Fruit fly (Drosophila melanogaster) whole organism, embryonic: ENCODE data around the gene CG17343.
A peak's percentile ranks its signal among the peaks of the same experiment; 100 is the strongest.

Experiments
- Ada2b ChIP-seq: fragments of 200-800 bp; sonication (Bioruptor generic); IDR thresholded peaks from 2 replicates; pipeline ENCODE4 v1.3.6; 2022; ENCODE audit warnings: missing biosample characterization, missing genetic modification characterization
- CG10209 ChIP-seq: fragments of 200-800 bp; sonication (Bioruptor generic); optimal IDR thresholded peaks from 3 replicates; lab custom pipeline; 2017; ENCODE audit warnings: missing biosample characterization, mild to moderate bottlenecking, missing genetic modification characterization, missing genetic modification reagents
- CG11093 ChIP-seq: fragments of 200-800 bp; sonication (Bioruptor generic); IDR thresholded peaks from 3 replicates; pipeline ENCODE4 v1.3.6; 2022; ENCODE audit warnings: missing biosample characterization, missing genetic modification characterization
- CG12236 ChIP-seq: fragments of 200-800 bp; sonication (Bioruptor generic); optimal IDR thresholded peaks from 2 replicates; lab custom pipeline; 2016; ENCODE audit warnings: missing biosample characterization, missing genetic modification characterization
- CG12769 ChIP-seq: fragments of 200-800 bp; sonication (Bioruptor generic); optimal IDR thresholded peaks from 2 replicates; lab custom pipeline; 2019; ENCODE audit warnings: missing biosample characterization, mild to moderate bottlenecking, missing genetic modification characterization, moderate library complexity
- CG12942 ChIP-seq: fragments of 200-800 bp; sonication (Bioruptor generic); optimal IDR thresholded peaks from 3 replicates; lab custom pipeline; 2016; ENCODE audit warnings: missing biosample characterization, missing genetic modification characterization
- CG17802 ChIP-seq: fragments of 200-800 bp; sonication (Bioruptor generic); optimal IDR thresholded peaks from 2 replicates; lab custom pipeline; 2018; ENCODE audit warnings: missing biosample characterization, mild to moderate bottlenecking, missing genetic modification characterization, moderate library complexity
- CG18764 ChIP-seq: fragments of 200-800 bp; sonication (Bioruptor generic); optimal IDR thresholded peaks from 3 replicates; lab custom pipeline; 2016; ENCODE audit warnings: missing biosample characterization, missing genetic modification characterization
- CG2712 ChIP-seq: fragments of 200-800 bp; optimal IDR thresholded peaks from 3 replicates; lab custom pipeline; 2019; ENCODE audit warnings: missing biosample characterization, mild to moderate bottlenecking, missing genetic modification characterization, moderate library complexity
- CG2875 ChIP-seq: fragments of 200-800 bp; sonication (Bioruptor generic); optimal IDR thresholded peaks from 2 replicates; lab custom pipeline; 2017; ENCODE audit warnings: missing biosample characterization, mild to moderate bottlenecking, missing genetic modification characterization, missing genetic modification reagents
- CG33213 ChIP-seq: fragments of 200-800 bp; sonication (Bioruptor generic); optimal IDR thresholded peaks from 3 replicates; lab custom pipeline; 2016; ENCODE audit warnings: missing biosample characterization, missing genetic modification characterization
- CG3838 ChIP-seq: fragments of 200-800 bp; sonication (Bioruptor generic); optimal IDR thresholded peaks from 3 replicates; lab custom pipeline; 2016; ENCODE audit warnings: missing biosample characterization, missing genetic modification characterization
- CG3847 ChIP-seq: fragments of 200-800 bp; sonication (Bioruptor generic); IDR thresholded peaks from 2 replicates; pipeline ENCODE4 v1.3.6; 2022; ENCODE audit warnings: missing biosample characterization, missing genetic modification characterization
- CG5245 ChIP-seq: fragments of 200-800 bp; sonication (Bioruptor generic); optimal IDR thresholded peaks from 3 replicates; lab custom pipeline; 2016; ENCODE audit warnings: missing biosample characterization, missing genetic modification characterization
- CG6791 ChIP-seq: fragments of 200-800 bp; sonication (Bioruptor generic); IDR thresholded peaks from 3 replicates; pipeline ENCODE4 v1.3.6; 2022; ENCODE audit warnings: missing biosample characterization, missing genetic modification characterization; ENCODE audit not compliant: partially characterized antibody
- CG6854 ChIP-seq: fragments of 200-800 bp; sonication (Bioruptor generic); optimal IDR thresholded peaks from 3 replicates; lab custom pipeline; 2017; ENCODE audit warnings: missing biosample characterization, mild to moderate bottlenecking, missing genetic modification characterization
- CG7839 ChIP-seq: fragments of 200-800 bp; sonication (Bioruptor generic); optimal IDR thresholded peaks from 3 replicates; lab custom pipeline; 2018; ENCODE audit warnings: missing biosample characterization, mild to moderate bottlenecking, missing genetic modification characterization, moderate library complexity
- CG8290 ChIP-seq, 3 experiments: fragments of 200-800 bp; sonication (Bioruptor generic); optimal IDR thresholded peaks; 2 replicates each; lab custom pipeline; 2016 to 2019; ENCODE audit warnings: missing biosample characterization in 3 of 3, missing genetic modification characterization in 3 of 3, mild to moderate bottlenecking in 2 of 3, moderate library complexity in 1 of 3
- CG8478 ChIP-seq: fragments of >200 bp; optimal IDR thresholded peaks from 2 replicates; lab custom pipeline; 2018
- CG8924 ChIP-seq: fragments of 200-800 bp; optimal IDR thresholded peaks from 3 replicates; lab custom pipeline; 2019; ENCODE audit warnings: missing biosample characterization, mild to moderate bottlenecking, missing genetic modification characterization, moderate library complexity
- CG9609 ChIP-seq: fragments of 200-800 bp; sonication (Bioruptor generic); optimal IDR thresholded peaks from 3 replicates; lab custom pipeline; 2016; ENCODE audit warnings: missing biosample characterization, missing genetic modification characterization
- CG9817 ChIP-seq: fragments of 200-800 bp; sonication (Bioruptor generic); optimal IDR thresholded peaks from 2 replicates; lab custom pipeline; 2018; ENCODE audit warnings: missing biosample characterization, mild to moderate bottlenecking, missing genetic modification characterization, moderate library complexity
- CoRest ChIP-seq: fragments of 200-800 bp; sonication (Bioruptor generic); optimal IDR thresholded peaks from 3 replicates; lab custom pipeline; 2018; ENCODE audit warnings: missing biosample characterization, mild to moderate bottlenecking, missing genetic modification characterization, moderate library complexity
- Dip2 ChIP-seq: fragments of 200-800 bp; sonication (Bioruptor generic); IDR thresholded peaks from 2 replicates; pipeline ENCODE4 v1.3.6; 2022; ENCODE audit warnings: missing biosample characterization, missing genetic modification characterization
- Dref ChIP-seq: fragments of 200-800 bp; sonication (Bioruptor generic); IDR thresholded peaks from 2 replicates; pipeline ENCODE4 v1.3.6; 2022; ENCODE audit warnings: missing biosample characterization, missing genetic modification characterization
- Fer2 ChIP-seq: fragments of 200-800 bp; sonication (Bioruptor generic); optimal IDR thresholded peaks from 2 replicates; lab custom pipeline; 2018; ENCODE audit warnings: missing biosample characterization, mild to moderate bottlenecking, missing genetic modification characterization, moderate library complexity
- HmgZ ChIP-seq: fragments of 200-800 bp; sonication (Bioruptor generic); optimal IDR thresholded peaks from 2 replicates; lab custom pipeline; 2018; ENCODE audit warnings: missing biosample characterization, mild to moderate bottlenecking, missing genetic modification characterization
- Hr3 ChIP-seq: fragments of 200-800 bp; sonication (Bioruptor generic); optimal IDR thresholded peaks from 3 replicates; lab custom pipeline; 2016; ENCODE audit warnings: missing biosample characterization, missing genetic modification characterization
- MTF-1 ChIP-seq: fragments of 200-800 bp; sonication (Bioruptor generic); optimal IDR thresholded peaks from 2 replicates; lab custom pipeline; 2018; ENCODE audit warnings: missing biosample characterization, mild to moderate bottlenecking, missing genetic modification characterization, borderline replicate concordance
- Mad ChIP-seq: fragments of 200-800 bp; sonication (Bioruptor generic); optimal IDR thresholded peaks from 2 replicates; lab custom pipeline; 2016; ENCODE audit warnings: missing biosample characterization, missing genetic modification characterization
- NK7.1 ChIP-seq: fragments of 200-800 bp; sonication (Bioruptor generic); optimal IDR thresholded peaks from 3 replicates; lab custom pipeline; 2016; ENCODE audit warnings: missing biosample characterization, missing genetic modification characterization
- Nf-YB ChIP-seq: fragments of 200-800 bp; sonication (Bioruptor generic); optimal IDR thresholded peaks from 3 replicates; lab custom pipeline; 2019; ENCODE audit warnings: missing biosample characterization, mild to moderate bottlenecking, missing genetic modification characterization, moderate library complexity
- PHDP ChIP-seq: fragments of 200-800 bp; sonication (Bioruptor generic); optimal IDR thresholded peaks from 3 replicates; lab custom pipeline; 2018; ENCODE audit warnings: missing biosample characterization, mild to moderate bottlenecking, missing genetic modification characterization, moderate library complexity
- bbx ChIP-seq: fragments of 200-800 bp; sonication (Bioruptor generic); IDR thresholded peaks from 2 replicates; pipeline ENCODE4 v1.3.6; 2022; ENCODE audit warnings: missing biosample characterization, missing genetic modification characterization; ENCODE audit not compliant: partially characterized antibody
- crol ChIP-seq: fragments of 200-800 bp; sonication (Bioruptor generic); IDR thresholded peaks from 2 replicates; pipeline ENCODE4 v1.3.6; 2022; ENCODE audit warnings: missing biosample characterization, missing genetic modification characterization
- danr ChIP-seq: fragments of 200-800 bp; sonication (Bioruptor generic); IDR thresholded peaks from 2 replicates; pipeline ENCODE4 v1.3.6; 2022; ENCODE audit warnings: missing biosample characterization, missing genetic modification characterization
- dmrt11E ChIP-seq: fragments of 200-800 bp; sonication (Bioruptor generic); optimal IDR thresholded peaks from 3 replicates; lab custom pipeline; 2018; ENCODE audit warnings: missing biosample characterization, mild to moderate bottlenecking, missing genetic modification characterization, moderate library complexity
- dpn ChIP-seq, 2 experiments: fragments of 200-800 bp; sonication (Bioruptor generic); optimal IDR thresholded peaks; 3 replicates each; lab custom pipeline; 2016; ENCODE audit warnings: missing biosample characterization in 2 of 2, missing genetic modification characterization in 2 of 2
- ind ChIP-seq: fragments of 200-800 bp; sonication (Bioruptor generic); optimal IDR thresholded peaks from 3 replicates; lab custom pipeline; 2016; ENCODE audit warnings: missing biosample characterization, missing genetic modification characterization
- lmd ChIP-seq: fragments of 200-800 bp; sonication (Bioruptor generic); IDR thresholded peaks from 2 replicates; pipeline ENCODE4 v1.3.6; 2022; ENCODE audit warnings: missing biosample characterization, missing genetic modification characterization
- nerfin-1 ChIP-seq: fragments of 200-800 bp; sonication (Bioruptor generic); optimal IDR thresholded peaks from 3 replicates; lab custom pipeline; 2019; ENCODE audit warnings: missing biosample characterization, mild to moderate bottlenecking, missing genetic modification characterization, moderate library complexity
- pan ChIP-seq, 4 experiments: fragments of >200 bp in 3 of 4; fragments of 200-800 bp in 1 of 4; sonication (Bioruptor generic) in 1 of 4; optimal IDR thresholded peaks in 3 of 4; IDR thresholded peaks in 1 of 4; 2 replicates each; pipeline versions ENCODE4 v1.3.6 to Lab custom; 2017 to 2022; ENCODE audit warnings: missing biosample characterization in 2 of 4, missing genetic modification characterization in 2 of 4, mixed read lengths in 1 of 4
- peb ChIP-seq: fragments of 200-800 bp; sonication (Bioruptor generic); IDR thresholded peaks from 2 replicates; pipeline ENCODE4 v1.3.6; 2022; ENCODE audit warnings: missing biosample characterization, missing genetic modification characterization
- sens ChIP-seq: fragments of 200-800 bp; sonication (Bioruptor generic); peaks from one replicate; lab custom pipeline; 2016; ENCODE audit warnings: missing biosample characterization, missing genetic modification characterization
- shn ChIP-seq: fragments of 200-800 bp; sonication (Bioruptor generic); optimal IDR thresholded peaks from 3 replicates; lab custom pipeline; 2016; ENCODE audit warnings: missing biosample characterization, missing genetic modification characterization
- toy ChIP-seq: fragments of 200-800 bp; sonication (Bioruptor generic); IDR thresholded peaks from 2 replicates; pipeline ENCODE4 v1.3.6; 2022; ENCODE audit warnings: missing biosample characterization, missing genetic modification characterization
- ttk ChIP-seq: fragments of 200-800 bp; sonication (Bioruptor generic); IDR thresholded peaks from 2 replicates; pipeline ENCODE4 v2.1.2; 2022; ENCODE audit warnings: missing biosample characterization, missing genetic modification characterization
- wek ChIP-seq: fragments of 200-800 bp; sonication (Bioruptor generic); optimal IDR thresholded peaks from 3 replicates; lab custom pipeline; 2018; ENCODE audit warnings: missing biosample characterization, mild to moderate bottlenecking, missing genetic modification characterization, moderate library complexity
- zen ChIP-seq: fragments of 200-800 bp; sonication (Bioruptor generic); optimal IDR thresholded peaks from 3 replicates; lab custom pipeline; 2018; ENCODE audit warnings: missing biosample characterization, mild to moderate bottlenecking, missing genetic modification characterization, moderate library complexity

The CG17343 gene

dm6 chr2L:19051534-19052100, 13.1 kb upstream of the CG17343 start, which contains the start of gene Rpn3 (continued):
- TF ChIP-seq dpn (GFP tag; optimal IDR thresholded peaks at IDR 0.05; lab: Kevin White, UChicago) (peak; percentile 77 to 90), danr (GFP tag; lab: Robert Waterston, UW) (peak; percentile 63), CG7839 (tag; lab: Kevin White, UChicago) (peak; percentile 82), CG8478 (lab: Kevin White, UChicago) (no peak), MTF-1 (GFP tag; lab: Kevin White, UChicago) (no peak), crol (GFP tag; lab: Robert Waterston, UW) (0 out of 2 replicates have a peak, but pooled peaks have one; percentile 30), Mad (GFP tag; lab: Kevin White, UChicago) (peak; percentile 74), wek (GFP tag; lab: Kevin White, UChicago) (peak; percentile 56), sens (GFP tag; lab: Kevin White, UChicago) (peak; percentile 97), CG9609 (GFP tag; lab: Kevin White, UChicago) (peak; percentile 83), CG18764 (GFP tag; lab: Kevin White, UChicago) (peak; percentile 82), CG12236 (peak; percentile 41), CG2712 (tag; lab: Kevin White, UChicago) (peak; percentile 89), nerfin-1 (tag; lab: Kevin White, UChicago) (peak; percentile 64), CG8924 (tag; lab: Kevin White, UChicago) (peak; percentile 82), CG3847 (GFP tag; lab: Robert Waterston, UW) (peak; percentile 67), HmgZ (tag; lab: Kevin White, UChicago) (peak; percentile 86), CG11093 (peak; percentile 68; the same call in 2 of the 3 replicates), Dref (GFP tag; lab: Robert Waterston, UW) (peak; percentile 63), CG10209 (GFP tag; lab: Kevin White, UChicago) (peak; percentile 85), toy (GFP tag; lab: Robert Waterston, UW) (0 out of 2 replicates have a peak, but pooled peaks have one; percentile 23), ind (GFP tag; lab: Kevin White, UChicago) (peak; percentile 84), CG3838 (GFP tag; lab: Kevin White, UChicago) (peak; percentile 73), CG2875 (GFP tag; lab: Kevin White, UChicago) (peak; percentile 62), CG8290 (GFP tag; optimal IDR thresholded peaks at IDR 0.05; lab: Kevin White, UChicago) (peak; percentile 77), CG8290 (tag; optimal IDR thresholded peaks at IDR 0.05; lab: Kevin White, UChicago) (no peak), lmd (peak; percentile 77), bbx (GFP tag; lab: Robert Waterston, UW) (peak; percentile 54; the same call in 1 of the 2 replicates), CG12942 (GFP tag; lab: Kevin White, UChicago) (peak; percentile 85), CG33213 (peak; percentile 61), dmrt11E (tag; lab: Kevin White, UChicago) (peak; percentile 82), CG17802 (tag; lab: Kevin White, UChicago) (peak; percentile 54), Ada2b (GFP tag; lab: Robert Waterston, UW) (peak; percentile 89), CoRest (tag; lab: Kevin White, UChicago) (peak; percentile 81), CG6791 (peak; percentile 71), ttk (GFP tag; lab: Robert Waterston, UW) (peak; percentile 64), CG12769 (tag; lab: Kevin White, UChicago) (no peak), shn (peak; percentile 82), Dip2 (GFP tag; lab: Robert Waterston, UW) (no peak), CG9817 (tag; lab: Kevin White, UChicago) (peak; percentile 67), pan (optimal IDR thresholded peaks at IDR 0.05; lab: Kevin White, UChicago) (no peak), pan (GFP tag; optimal IDR thresholded peaks at IDR 0.05 in 1 of 2, IDR thresholded peaks at IDR 0.05 in 1 of 2) (peak in 1 of 2 experiments; percentile 92), Nf-YB (GFP tag; lab: Kevin White, UChicago) (peak; percentile 62), Fer2 (tag; lab: Kevin White, UChicago) (peak; percentile 13), NK7.1 (GFP tag; lab: Kevin White, UChicago) (peak; percentile 63), peb (peak; percentile 79), CG5245 (GFP tag; lab: Kevin White, UChicago) (peak; percentile 62), zen (tag; lab: Kevin White, UChicago) (peak; percentile 84), PHDP (tag; lab: Kevin White, UChicago) (peak; percentile 83), Hr3 (GFP tag; lab: Kevin White, UChicago) (peak; percentile 86), CG6854 (GFP tag; lab: Kevin White, UChicago) (peak; percentile 33)
